Fruit fly (Drosophila melanogaster) whole organism, embryonic: Measurements from ENCODE around the gene dlg1.
A peak's percentile ranks its signal among the peaks of the same experiment; 100 is the strongest.

ENCODE experiments used
- Aef1 ChIP-seq: fragments of 200-800 bp; sonication (Bioruptor generic); IDR thresholded peaks from 3 replicates; pipeline ENCODE4 v1.3.6; 2022; ENCODE audit warnings: missing biosample characterization, missing genetic modification characterization
- CG10267 ChIP-seq: fragments of 200-800 bp; sonication (Bioruptor generic); optimal IDR thresholded peaks from 2 replicates; lab custom pipeline; 2018; ENCODE audit warnings: missing biosample characterization, mild to moderate bottlenecking, missing genetic modification characterization, moderate library complexity
- CG10462 ChIP-seq: fragments of 200-800 bp; sonication (Bioruptor generic); optimal IDR thresholded peaks from 2 replicates; lab custom pipeline; 2016; ENCODE audit warnings: missing biosample characterization, missing genetic modification characterization
- CG12071 ChIP-seq: fragments of 200-800 bp; sonication (Bioruptor generic); optimal IDR thresholded peaks from 3 replicates; lab custom pipeline; 2018; ENCODE audit warnings: missing biosample characterization, mild to moderate bottlenecking, missing genetic modification characterization
- CG12769 ChIP-seq: fragments of 200-800 bp; sonication (Bioruptor generic); optimal IDR thresholded peaks from 2 replicates; lab custom pipeline; 2019; ENCODE audit warnings: missing biosample characterization, mild to moderate bottlenecking, missing genetic modification characterization, moderate library complexity
- CG14710 ChIP-seq: fragments of 200-800 bp; sonication (Bioruptor generic); optimal IDR thresholded peaks from 3 replicates; lab custom pipeline; 2019; ENCODE audit warnings: missing biosample characterization, mild to moderate bottlenecking, missing genetic modification characterization, moderate library complexity
- CG1529 ChIP-seq: fragments of 200-800 bp; sonication (Bioruptor generic); optimal IDR thresholded peaks from 3 replicates; lab custom pipeline; 2018; ENCODE audit warnings: missing biosample characterization, missing genetic modification characterization
- CG15514 ChIP-seq: fragments of 200-800 bp; sonication (Bioruptor generic); optimal IDR thresholded peaks from 3 replicates; lab custom pipeline; 2017; ENCODE audit warnings: missing biosample characterization, missing genetic modification characterization, mild to moderate bottlenecking, moderate library complexity, missing genetic modification reagents
- CG1603 ChIP-seq: fragments of 200-800 bp; sonication (Bioruptor generic); optimal IDR thresholded peaks from 2 replicates; lab custom pipeline; 2019; ENCODE audit warnings: missing biosample characterization, mild to moderate bottlenecking, missing genetic modification characterization, moderate library complexity
- CG17186 ChIP-seq: fragments of 200-800 bp; sonication (Bioruptor generic); optimal IDR thresholded peaks from 3 replicates; lab custom pipeline; 2017; ENCODE audit warnings: missing biosample characterization, missing genetic modification reagents, missing genetic modification characterization
- CG2120 ChIP-seq: fragments of 200-800 bp; sonication (Bioruptor generic); optimal IDR thresholded peaks from 3 replicates; lab custom pipeline; 2016; ENCODE audit warnings: missing biosample characterization, missing genetic modification characterization
- CG3065 ChIP-seq: fragments of 200-800 bp; sonication (Bioruptor generic); optimal IDR thresholded peaks from 2 replicates; lab custom pipeline; 2016; ENCODE audit warnings: missing biosample characterization, missing genetic modification characterization
- CG31441 ChIP-seq: fragments of 200-800 bp; sonication (Bioruptor generic); IDR thresholded peaks from 2 replicates; pipeline ENCODE4 v1.3.6; 2022; ENCODE audit warnings: missing biosample characterization, missing genetic modification characterization
- CG42726 ChIP-seq: fragments of 200-800 bp; sonication (Bioruptor generic); IDR thresholded peaks from 2 replicates; pipeline ENCODE4 v1.3.6; 2022; ENCODE audit warnings: missing biosample characterization, missing genetic modification characterization; ENCODE audit not compliant: partially characterized antibody
- CG4424 ChIP-seq: fragments of 200-800 bp; sonication (Bioruptor generic); optimal IDR thresholded peaks from 3 replicates; lab custom pipeline; 2016; ENCODE audit warnings: missing biosample characterization, missing genetic modification characterization
- CG4707 ChIP-seq: fragments of 200-800 bp; sonication (Bioruptor generic); optimal IDR thresholded peaks from 2 replicates; lab custom pipeline; 2018; ENCODE audit warnings: missing biosample characterization, mild to moderate bottlenecking, missing genetic modification characterization, moderate library complexity
- CG6272 ChIP-seq: fragments of 200-800 bp; sonication (Bioruptor generic); IDR thresholded peaks from 2 replicates; pipeline ENCODE4 v1.3.6; 2022; ENCODE audit warnings: missing biosample characterization, missing genetic modification characterization
- CG9727 ChIP-seq: fragments of 200-800 bp; sonication (Bioruptor generic); optimal IDR thresholded peaks from 3 replicates; lab custom pipeline; 2017; ENCODE audit warnings: missing biosample characterization, mild to moderate bottlenecking, missing genetic modification characterization
- CTCF ChIP-seq: fragments of 200-800 bp; sonication (Bioruptor generic); optimal IDR thresholded peaks from 2 replicates; lab custom pipeline; 2017; ENCODE audit warnings: missing biosample characterization, mild to moderate bottlenecking, missing genetic modification characterization, moderate library complexity
- CoRest ChIP-seq: fragments of 200-800 bp; sonication (Bioruptor generic); optimal IDR thresholded peaks from 3 replicates; lab custom pipeline; 2018; ENCODE audit warnings: missing biosample characterization, mild to moderate bottlenecking, missing genetic modification characterization, moderate library complexity
- D ChIP-seq, 2 experiments: fragments of 200-800 bp in 1 of 2; fragments of >200 bp in 1 of 2; sonication (Bioruptor generic) in 1 of 2; optimal IDR thresholded peaks; 2 replicates in 1 of 2; 3 replicates in 1 of 2; lab custom pipeline; 2017; ENCODE audit warnings: mild to moderate bottlenecking in 1 of 2, missing biosample characterization in 1 of 2, missing genetic modification characterization in 1 of 2, missing genetic modification reagents in 1 of 2
- Dad ChIP-seq: fragments of 200-800 bp; sonication (Bioruptor generic); optimal IDR thresholded peaks from 3 replicates; lab custom pipeline; 2016; ENCODE audit warnings: missing biosample characterization, missing genetic modification characterization
- Dbx ChIP-seq: fragments of 200-800 bp; sonication (Bioruptor generic); IDR thresholded peaks from 3 replicates; pipeline ENCODE4 v1.3.6; 2022; ENCODE audit warnings: missing biosample characterization, missing genetic modification characterization
- Dp ChIP-seq: fragments of 200-800 bp; sonication (Bioruptor generic); optimal IDR thresholded peaks from 2 replicates; lab custom pipeline; 2018; ENCODE audit warnings: missing biosample characterization, mild to moderate bottlenecking, missing genetic modification characterization, moderate library complexity
- Dref ChIP-seq: fragments of 200-800 bp; sonication (Bioruptor generic); IDR thresholded peaks from 2 replicates; pipeline ENCODE4 v1.3.6; 2022; ENCODE audit warnings: missing biosample characterization, missing genetic modification characterization
- Fer1 ChIP-seq: fragments of 200-800 bp; sonication (Bioruptor generic); optimal IDR thresholded peaks from 2 replicates; lab custom pipeline; 2017; ENCODE audit warnings: missing biosample characterization, mild to moderate bottlenecking, missing genetic modification characterization
- H2.0 ChIP-seq: fragments of 200-800 bp; sonication (Bioruptor generic); IDR thresholded peaks from 2 replicates; pipeline ENCODE4 v1.3.6; 2022; ENCODE audit warnings: missing biosample characterization, missing genetic modification characterization
- HLH4C ChIP-seq: fragments of 200-800 bp; sonication (Bioruptor generic); IDR thresholded peaks from 3 replicates; pipeline ENCODE4 v1.3.6; 2022; ENCODE audit warnings: missing biosample characterization, missing genetic modification characterization; ENCODE audit not compliant: partially characterized antibody
- MBD-R2 ChIP-seq: fragments of 200-800 bp; sonication (Bioruptor generic); IDR thresholded peaks from 2 replicates; pipeline ENCODE4 v1.3.6; 2022; ENCODE audit warnings: missing biosample characterization, missing genetic modification characterization
- MTF-1 ChIP-seq: fragments of 200-800 bp; sonication (Bioruptor generic); optimal IDR thresholded peaks from 2 replicates; lab custom pipeline; 2018; ENCODE audit warnings: missing biosample characterization, mild to moderate bottlenecking, missing genetic modification characterization, borderline replicate concordance
- Mes4 ChIP-seq: fragments of 200-800 bp; sonication (Bioruptor generic); optimal IDR thresholded peaks from 2 replicates; lab custom pipeline; 2016; ENCODE audit warnings: missing biosample characterization, missing genetic modification characterization
- Nf-YC ChIP-seq: fragments of 200-800 bp; optimal IDR thresholded peaks from 3 replicates; lab custom pipeline; 2019; ENCODE audit warnings: missing biosample characterization, mild to moderate bottlenecking, missing genetic modification characterization, moderate library complexity
- Oli ChIP-seq: fragments of 200-800 bp; sonication (Bioruptor generic); optimal IDR thresholded peaks from 2 replicates; lab custom pipeline; 2018; ENCODE audit warnings: missing biosample characterization, mild to moderate bottlenecking, missing genetic modification characterization, moderate library complexity
- PHDP ChIP-seq: fragments of 200-800 bp; sonication (Bioruptor generic); optimal IDR thresholded peaks from 3 replicates; lab custom pipeline; 2018; ENCODE audit warnings: missing biosample characterization, mild to moderate bottlenecking, missing genetic modification characterization, moderate library complexity
- Ptx1 ChIP-seq: fragments of 200-800 bp; sonication (Bioruptor generic); IDR thresholded peaks from 2 replicates; pipeline ENCODE4 v1.3.6; 2022; ENCODE audit warnings: missing biosample characterization, missing genetic modification characterization
- Vsx1 ChIP-seq: fragments of 200-800 bp; sonication (Bioruptor generic); optimal IDR thresholded peaks from 2 replicates; lab custom pipeline; 2017; ENCODE audit warnings: missing biosample characterization, mild to moderate bottlenecking, missing genetic modification characterization, missing genetic modification reagents
- btn ChIP-seq: fragments of 200-800 bp; sonication (Bioruptor generic); optimal IDR thresholded peaks from 2 replicates; lab custom pipeline; 2016; ENCODE audit warnings: missing biosample characterization, missing genetic modification characterization
- cato ChIP-seq: fragments of 200-800 bp; sonication (Bioruptor generic); optimal IDR thresholded peaks from 2 replicates; lab custom pipeline; 2016; ENCODE audit warnings: missing biosample characterization, missing genetic modification characterization, borderline replicate concordance
- chm ChIP-seq: fragments of 200-800 bp; sonication (Bioruptor generic); IDR thresholded peaks from 2 replicates; pipeline ENCODE4 v1.3.6; 2022; ENCODE audit warnings: missing biosample characterization, missing genetic modification characterization
- dpn ChIP-seq, 2 experiments: fragments of 200-800 bp; sonication (Bioruptor generic); optimal IDR thresholded peaks; 3 replicates each; lab custom pipeline; 2016; ENCODE audit warnings: missing biosample characterization in 2 of 2, missing genetic modification characterization in 2 of 2
- gem ChIP-seq: fragments of 200-800 bp; sonication (Bioruptor generic); optimal IDR thresholded peaks from 2 replicates; lab custom pipeline; 2019; ENCODE audit warnings: missing biosample characterization, mild to moderate bottlenecking, missing genetic modification characterization, moderate library complexity
- grn ChIP-seq: fragments of 200-800 bp; sonication (Bioruptor generic); optimal IDR thresholded peaks from 3 replicates; lab custom pipeline; 2017; ENCODE audit warnings: missing biosample characterization, missing genetic modification characterization
- gsb-n ChIP-seq: fragments of 200-800 bp; sonication (Bioruptor generic); optimal IDR thresholded peaks from 3 replicates; lab custom pipeline; 2018; ENCODE audit warnings: missing biosample characterization, mild to moderate bottlenecking, missing genetic modification characterization
- ham ChIP-seq: fragments of 200-800 bp; sonication (Bioruptor generic); IDR thresholded peaks from 2 replicates; pipeline ENCODE4 v1.3.6; 2022; ENCODE audit warnings: missing biosample characterization, missing genetic modification characterization
- hth ChIP-seq: fragments of >200 bp; optimal IDR thresholded peaks from 2 replicates; lab custom pipeline; 2017; ENCODE audit warnings: inconsistent platforms
- knrl ChIP-seq: fragments of 200-800 bp; sonication (Bioruptor generic); IDR thresholded peaks from 3 replicates; pipeline ENCODE4 v1.3.6; 2022; ENCODE audit warnings: missing biosample characterization, missing genetic modification characterization; ENCODE audit not compliant: partially characterized antibody
- pros ChIP-seq: fragments of 200-800 bp; sonication (Bioruptor generic); optimal IDR thresholded peaks from 3 replicates; lab custom pipeline; 2019; ENCODE audit warnings: missing biosample characterization, mild to moderate bottlenecking, missing genetic modification characterization, moderate library complexity
- slbo ChIP-seq: fragments of 200-800 bp; sonication (Bioruptor generic); IDR thresholded peaks from 2 replicates; pipeline ENCODE4 v1.3.6; 2022; ENCODE audit warnings: missing biosample characterization, missing genetic modification characterization
- tio ChIP-seq: fragments of 200-800 bp; sonication (Bioruptor generic); optimal IDR thresholded peaks from 2 replicates; lab custom pipeline; 2017; ENCODE audit warnings: missing biosample characterization, missing genetic modification characterization, inconsistent platforms
- trem ChIP-seq: fragments of 200-800 bp; optimal IDR thresholded peaks from 3 replicates; lab custom pipeline; 2019; ENCODE audit warnings: missing biosample characterization, mild to moderate bottlenecking, missing genetic modification characterization, moderate library complexity
- tx ChIP-seq: fragments of 200-800 bp; sonication (Bioruptor generic); optimal IDR thresholded peaks from 2 replicates; lab custom pipeline; 2016; ENCODE audit warnings: missing biosample characterization, missing genetic modification characterization

Gene dlg1

DNA sequence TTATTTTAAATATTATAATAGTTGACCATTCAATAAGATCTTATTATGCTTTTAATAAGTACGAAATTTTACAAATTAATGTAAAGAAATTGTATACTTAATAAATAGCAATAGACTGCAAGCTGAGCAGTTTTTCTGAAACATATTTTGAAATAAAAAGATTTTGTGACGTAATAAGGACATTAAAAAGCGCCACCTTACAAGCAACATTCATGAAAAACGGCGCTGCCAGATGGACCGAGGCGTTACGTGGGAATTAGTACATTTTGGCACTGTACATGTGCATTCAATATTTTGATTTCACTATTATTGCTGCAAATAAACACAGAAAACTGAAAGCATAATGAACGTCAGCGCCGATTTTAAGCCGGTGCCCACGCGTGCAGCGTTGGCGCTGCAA lies 20.6 kb upstream of the dlg1 start, which contains the start of gene CG1738 (continued):
- TF ChIP-seq CoRest (tag; lab: Kevin White, UChicago) (peak; percentile 22), CG9727 (GFP tag; lab: Kevin White, UChicago) (no peak), CG2120 (GFP tag; lab: Kevin White, UChicago) (peak; percentile 36), CG10267 (tag; lab: Kevin White, UChicago) (peak; percentile 37), CG42726 (no peak), ham (GFP tag; lab: Robert Waterston, UW) (no peak), CG3065 (GFP tag; lab: Kevin White, UChicago) (no peak), btn (GFP tag; lab: Kevin White, UChicago) (no peak), Dref (GFP tag; lab: Robert Waterston, UW) (no peak), CG6272 (GFP tag; lab: Robert Waterston, UW) (no peak), CG10462 (GFP tag; lab: Kevin White, UChicago) (no peak), Aef1 (no peak), D (optimal IDR thresholded peaks at IDR 0.05; lab: Kevin White, UChicago) (no peak), D (GFP tag; optimal IDR thresholded peaks at IDR 0.05; lab: Kevin White, UChicago) (no peak), CG17186 (GFP tag; lab: Kevin White, UChicago) (no peak), Nf-YC (peak; percentile 21), Dad (no peak), tx (GFP tag; lab: Kevin White, UChicago) (no peak), MBD-R2 (GFP tag; lab: Robert Waterston, UW) (peak; percentile 60), chm (GFP tag; lab: Robert Waterston, UW) (no peak), Ptx1 (GFP tag; lab: Robert Waterston, UW) (peak; percentile 40), CG14710 (no peak), grn (GFP tag; lab: Kevin White, UChicago) (no peak), PHDP (peak; percentile 23), CG4707 (GFP tag; lab: Kevin White, UChicago) (no peak), slbo (GFP tag; lab: Robert Waterston, UW) (peak; percentile 55), Vsx1 (GFP tag; lab: Kevin White, UChicago) (no peak), MTF-1 (no peak), CG15514 (GFP tag; lab: Kevin White, UChicago) (peak; percentile 31), CG1603 (peak; percentile 20), trem (tag; lab: Kevin White, UChicago) (peak; percentile 40), Dp (GFP tag; lab: Kevin White, UChicago) (peak; percentile 8), cato (no peak), gsb-n (tag; lab: Kevin White, UChicago) (no peak), pros (GFP tag; lab: Kevin White, UChicago) (no peak), CG31441 (0 out of 2 replicates have a peak, but pooled peaks have one; percentile 22), CG12071 (GFP tag; lab: Kevin White, UChicago) (no peak), dpn (GFP tag; optimal IDR thresholded peaks at IDR 0.05; lab: Kevin White, UChicago) (peak; percentile 1 to 5), CTCF (GFP tag; lab: Kevin White, UChicago) (no peak), tio (GFP tag; lab: Kevin White, UChicago) (no peak), CG1529 (GFP tag; lab: Kevin White, UChicago) (no peak), knrl (GFP tag; lab: Robert Waterston, UW) (no peak), Oli (tag; lab: Kevin White, UChicago) (no peak), CG4424 (GFP tag; lab: Kevin White, UChicago) (peak; percentile 20), Fer1 (peak; percentile 18), Dbx (GFP tag; lab: Robert Waterston, UW) (0 out of 3 replicates have a peak, but pooled peaks have one; percentile 32), H2.0 (GFP tag; lab: Robert Waterston, UW) (no peak), hth (lab: Kevin White, UChicago) (no peak), HLH4C (GFP tag; lab: Robert Waterston, UW) (no peak), gem (tag; lab: Kevin White, UChicago) (peak; percentile 33), Mes4 (GFP tag; lab: Kevin White, UChicago) (no peak), CG12769 (tag; lab: Kevin White, UChicago) (no peak)
